Worm (Caenorhabditis elegans): ENCODE data around the gene mtpn-1.

Gene mtpn-1

ce11 chrX:2407167-2407566 lies at the start of gene mtpn-1:
TSS of gene mtpn-1 (plus strand) at chrX:2407467.
- no peak for TF ChIP-seq nhr-23 (tag; optimal IDR thresholded peaks at IDR 0.05)
- no peak for TF ChIP-seq ztf-1 (GFP tag; conservative IDR thresholded peaks at IDR 0.05)
- TF ChIP-seq crh-2 (tag; optimal IDR thresholded peaks at IDR 0.05), result no peak
- TF ChIP-seq ceh-82 (tag; optimal IDR thresholded peaks at IDR 0.05), result no peak
- no peak for TF ChIP-seq snpc-4 (tag; optimal IDR thresholded peaks at IDR 0.05)
- TF ChIP-seq sem-4 (tag; optimal IDR thresholded peaks at IDR 0.05), result no peak
- TF ChIP-seq F13H6.1 (tag; optimal IDR thresholded peaks at IDR 0.05), result no peak
- no peak for TF ChIP-seq mbf-1 (tag; optimal IDR thresholded peaks at IDR 0.05)
- no peak for TF ChIP-seq blmp-1 (tag; optimal IDR thresholded peaks at IDR 0.05; ENCODE audit: insufficient read depth)
- no peak for TF ChIP-seq mab-5 (tag; optimal IDR thresholded peaks at IDR 0.05)
- TF ChIP-seq ZK546.5 (tag; optimal IDR thresholded peaks at IDR 0.05), result no peak
- TF ChIP-seq sma-9 (GFP tag; optimal IDR thresholded peaks at IDR 0.05), result no peak
- no peak for TF ChIP-seq sma-9 (tag; optimal IDR thresholded peaks at IDR 0.05)
- TF ChIP-seq peb-1 (tag; optimal IDR thresholded peaks at IDR 0.05), result no peak
- no peak for TF ChIP-seq mdl-1 (tag; optimal IDR thresholded peaks at IDR 0.05)

- TF ChIP-seq ztf-1 (GFP tag; conservative IDR thresholded peaks at IDR 0.05), result no peak
- no peak for TF ChIP-seq ZK546.5 (tag; optimal IDR thresholded peaks at IDR 0.05)
- no peak for TF ChIP-seq lsy-2 (tag; optimal IDR thresholded peaks at IDR 0.05)
- TF ChIP-seq ama-1 (optimal IDR thresholded peaks at IDR 0.05), result no peak
- TF ChIP-seq nhr-6 (tag; optimal IDR thresholded peaks at IDR 0.05), result no peak
- no peak for TF ChIP-seq R02D3.7 (tag; optimal IDR thresholded peaks at IDR 0.05)
- no peak for TF ChIP-seq nhr-129 (tag; optimal IDR thresholded peaks at IDR 0.05)
These were observed 47.5 kb upstream of the mtpn-1 start, which contains the start of gene lgc-40 for ce11 chrX:2359797-2360196. TSS of gene lgc-40 (plus strand) at chrX:2360097.

- no peak for TF ChIP-seq unc-39 (tag; optimal IDR thresholded peaks at IDR 0.05)
These were observed 44.4 kb upstream of the mtpn-1 start for ce11 chrX:2362872-2363271.

ce11 chrX:2364703-2365299 lies 42.5 kb upstream of the mtpn-1 start:
- TF ChIP-seq fos-1 (tag; optimal IDR thresholded peaks at IDR 0.05), result peak; percentile 97
- peak; percentile 90 for TF ChIP-seq sem-4 (tag; optimal IDR thresholded peaks at IDR 0.05)
- TF ChIP-seq ZK546.5 (tag; optimal IDR thresholded peaks at IDR 0.05), result peak; percentile 51
- peak; percentile 58 for TF ChIP-seq unc-55 (GFP tag; optimal IDR thresholded peaks at IDR 0.05)
- peak; percentile 86 for TF ChIP-seq skn-1 (tag; optimal IDR thresholded peaks at IDR 0.05)
- peak; percentile 92 for TF ChIP-seq egl-27 (tag; optimal IDR thresholded peaks at IDR 0.05)
- peak; percentile 68 for TF ChIP-seq blmp-1 (tag; optimal IDR thresholded peaks at IDR 0.05; ENCODE audit: insufficient read depth)
- peak; percentile 97 for TF ChIP-seq nhr-25 (tag; optimal IDR thresholded peaks at IDR 0.05)
- no peak for TF ChIP-seq unc-62 (GFP tag; optimal IDR thresholded peaks at IDR 0.05)
- TF ChIP-seq lin-11 (tag; optimal IDR thresholded peaks at IDR 0.05), result no peak
- peak; percentile 69 for TF ChIP-seq ztf-4 (tag; optimal IDR thresholded peaks at IDR 0.05)
- peak; percentile 84 for TF ChIP-seq F13H6.1 (tag; optimal IDR thresholded peaks at IDR 0.05)
- peak; percentile 94 for TF ChIP-seq lin-13 (GFP tag; optimal IDR thresholded peaks at IDR 0.05)
- TF ChIP-seq sma-3 (GFP tag; optimal IDR thresholded peaks at IDR 0.05), result peak; percentile 95
- peak; percentile 92 for TF ChIP-seq gmeb-1 (tag; optimal IDR thresholded peaks at IDR 0.05)
- no peak for TF ChIP-seq zag-1 (tag; optimal IDR thresholded peaks at IDR 0.05)
- peak; percentile 53 for TF ChIP-seq Y55F3AM.14 (GFP tag; optimal IDR thresholded peaks at IDR 0.05)
- peak; percentile 97 for TF ChIP-seq crh-2 (tag; optimal IDR thresholded peaks at IDR 0.05)
- peak; percentile 66 for TF ChIP-seq R02D3.7 (tag; optimal IDR thresholded peaks at IDR 0.05)
- no peak for TF ChIP-seq ztf-11 (tag; optimal IDR thresholded peaks at IDR 0.05)
- peak; percentile 93 for TF ChIP-seq nhr-77 (tag; optimal IDR thresholded peaks at IDR 0.05)
- no peak for TF ChIP-seq nhr-23 (tag; optimal IDR thresholded peaks at IDR 0.05)
- TF ChIP-seq alr-1 (tag; optimal IDR thresholded peaks at IDR 0.05), result no peak
- TF ChIP-seq nhr-12 (tag; optimal IDR thresholded peaks at IDR 0.05), result peak; percentile 48
- TF ChIP-seq ceh-82 (tag; optimal IDR thresholded peaks at IDR 0.05), result peak; percentile 79
- peak; percentile 17 for TF ChIP-seq nhr-11 (tag; optimal IDR thresholded peaks at IDR 0.05)
- TF ChIP-seq peb-1 (tag; optimal IDR thresholded peaks at IDR 0.05), result no peak
- peak; percentile 97 for TF ChIP-seq nhr-21 (tag; optimal IDR thresholded peaks at IDR 0.05)
- peak; percentile 89 for TF ChIP-seq nhr-6 (tag; optimal IDR thresholded peaks at IDR 0.05)
- TF ChIP-seq aly-2 (tag; optimal IDR thresholded peaks at IDR 0.05), result peak; percentile 68
- TF ChIP-seq nhr-237 (tag; optimal IDR thresholded peaks at IDR 0.05), result peak; percentile 90
- no peak for TF ChIP-seq ztf-1 (GFP tag; conservative IDR thresholded peaks at IDR 0.05)
- TF ChIP-seq mdl-1 (tag; optimal IDR thresholded peaks at IDR 0.05), result peak; percentile 34 to 64
- TF ChIP-seq ama-1 (optimal IDR thresholded peaks at IDR 0.05), result no peak
- peak; percentile 76 for TF ChIP-seq dmd-4 (tag; optimal IDR thresholded peaks at IDR 0.05)
- TF ChIP-seq C34F6.9 (tag; optimal IDR thresholded peaks at IDR 0.05), result peak; percentile 75
- TF ChIP-seq mbf-1 (tag; optimal IDR thresholded peaks at IDR 0.05), result peak; percentile 60
- TF ChIP-seq sma-9 (GFP tag; optimal IDR thresholded peaks at IDR 0.05), result peak; percentile 85
- no peak for TF ChIP-seq sma-9 (tag; optimal IDR thresholded peaks at IDR 0.05)
- TF ChIP-seq lin-39 (tag; optimal IDR thresholded peaks at IDR 0.05), result no peak
- TF ChIP-seq elt-1 (tag; optimal IDR thresholded peaks at IDR 0.05), result no peak
- TF ChIP-seq snpc-4 (tag; optimal IDR thresholded peaks at IDR 0.05), result peak; percentile 63

All from whole organism, L2 larva.